Fruit fly (Drosophila melanogaster) whole organism, embryonic: ENCODE measurements around the gene CG11726.
A peak's percentile ranks its signal among the peaks of the same experiment; 100 is the strongest.

Source experiments
- Atf6 ChIP-seq: fragments of 200-800 bp; sonication (Bioruptor generic); IDR thresholded peaks from 2 replicates; pipeline ENCODE4 v1.3.6; 2022; ENCODE audit warnings: missing biosample characterization, missing genetic modification characterization
- B-H2 ChIP-seq: fragments of 200-800 bp; sonication (Bioruptor generic); optimal IDR thresholded peaks from 2 replicates; lab custom pipeline; 2018; ENCODE audit warnings: missing biosample characterization, mild to moderate bottlenecking, missing genetic modification characterization
- Bgb ChIP-seq: fragments of 200-800 bp; sonication (Bioruptor generic); IDR thresholded peaks from 2 replicates; pipeline ENCODE4 v1.3.6; 2022; ENCODE audit warnings: missing biosample characterization, missing genetic modification characterization; ENCODE audit not compliant: partially characterized antibody
- CG12071 ChIP-seq: fragments of 200-800 bp; sonication (Bioruptor generic); optimal IDR thresholded peaks from 3 replicates; lab custom pipeline; 2018; ENCODE audit warnings: missing biosample characterization, mild to moderate bottlenecking, missing genetic modification characterization
- CG13287 ChIP-seq: fragments of 200-800 bp; sonication (Bioruptor generic); IDR thresholded peaks from 2 replicates; pipeline ENCODE4 v1.3.6; 2022; ENCODE audit warnings: missing biosample characterization, missing genetic modification characterization; ENCODE audit not compliant: partially characterized antibody
- CG13624 ChIP-seq: fragments of 200-800 bp; sonication (Bioruptor generic); optimal IDR thresholded peaks from 2 replicates; lab custom pipeline; 2016; ENCODE audit warnings: missing biosample characterization, missing genetic modification characterization
- CG15269 ChIP-seq: fragments of 200-800 bp; sonication (Bioruptor generic); optimal IDR thresholded peaks from 2 replicates; lab custom pipeline; 2018; ENCODE audit warnings: missing biosample characterization, mild to moderate bottlenecking, missing genetic modification characterization, moderate library complexity
- CG17361 ChIP-seq: fragments of 200-800 bp; sonication (Bioruptor generic); IDR thresholded peaks from 3 replicates; pipeline ENCODE4 v1.3.6; 2022; ENCODE audit warnings: missing biosample characterization, missing genetic modification characterization
- CG17612 ChIP-seq: fragments of 200-800 bp; sonication (Bioruptor generic); IDR thresholded peaks from 2 replicates; pipeline ENCODE4 v1.3.6; 2022; ENCODE audit warnings: missing biosample characterization, missing genetic modification characterization
- CG2199 ChIP-seq: fragments of 200-800 bp; sonication (Bioruptor generic); IDR thresholded peaks from 3 replicates; pipeline ENCODE4 v1.3.6; 2022; ENCODE audit warnings: missing biosample characterization, missing genetic modification characterization
- CG2678 ChIP-seq: fragments of 200-800 bp; sonication (Bioruptor generic); optimal IDR thresholded peaks from 3 replicates; lab custom pipeline; 2019; ENCODE audit warnings: missing biosample characterization, mild to moderate bottlenecking, missing genetic modification characterization, moderate library complexity
- CG32532 ChIP-seq: fragments of 200-800 bp; sonication (Bioruptor generic); IDR thresholded peaks from 2 replicates; pipeline ENCODE4 v1.3.6; 2022; ENCODE audit warnings: missing biosample characterization, missing genetic modification characterization
- CG34376 ChIP-seq: fragments of 200-800 bp; sonication (Bioruptor generic); optimal IDR thresholded peaks from 2 replicates; lab custom pipeline; 2018; ENCODE audit warnings: missing biosample characterization, mild to moderate bottlenecking, missing genetic modification characterization
- CG4360 ChIP-seq: fragments of 200-800 bp; sonication (Bioruptor generic); IDR thresholded peaks from 2 replicates; pipeline ENCODE4 v1.3.6; 2022; ENCODE audit warnings: missing biosample characterization, missing genetic modification characterization
- CG4730 ChIP-seq: fragments of 200-800 bp; sonication (Bioruptor generic); IDR thresholded peaks from 2 replicates; pipeline ENCODE4 v1.3.6; 2022; ENCODE audit warnings: missing biosample characterization, missing genetic modification characterization
- CG6175 ChIP-seq: fragments of 200-800 bp; sonication (Bioruptor generic); IDR thresholded peaks from 3 replicates; pipeline ENCODE4 v1.3.6; 2022; ENCODE audit warnings: missing biosample characterization, missing genetic modification characterization
- CG6683 ChIP-seq: fragments of 200-800 bp; sonication (Bioruptor generic); optimal IDR thresholded peaks from 2 replicates; lab custom pipeline; 2017; ENCODE audit warnings: missing biosample characterization, mild to moderate bottlenecking, missing genetic modification characterization, missing genetic modification reagents
- CG7745 ChIP-seq: fragments of 200-800 bp; sonication (Bioruptor generic); optimal IDR thresholded peaks from 2 replicates; lab custom pipeline; 2018; ENCODE audit warnings: missing biosample characterization, mild to moderate bottlenecking, missing genetic modification characterization, moderate library complexity
- CG8290 ChIP-seq, 3 experiments: fragments of 200-800 bp; sonication (Bioruptor generic); optimal IDR thresholded peaks; 2 replicates each; lab custom pipeline; 2016 to 2019; ENCODE audit warnings: missing biosample characterization in 3 of 3, missing genetic modification characterization in 3 of 3, mild to moderate bottlenecking in 2 of 3, moderate library complexity in 1 of 3
- CG9932 ChIP-seq: fragments of 200-800 bp; sonication (Bioruptor generic); IDR thresholded peaks from 2 replicates; pipeline ENCODE4 v1.3.6; 2022; ENCODE audit warnings: missing biosample characterization, missing genetic modification characterization
- CoRest ChIP-seq: fragments of 200-800 bp; sonication (Bioruptor generic); optimal IDR thresholded peaks from 3 replicates; lab custom pipeline; 2018; ENCODE audit warnings: missing biosample characterization, mild to moderate bottlenecking, missing genetic modification characterization, moderate library complexity
- CrebB ChIP-seq: fragments of 200-800 bp; sonication (Bioruptor generic); optimal IDR thresholded peaks from 3 replicates; lab custom pipeline; 2018; ENCODE audit warnings: missing biosample characterization, mild to moderate bottlenecking, missing genetic modification characterization
- Drgx ChIP-seq: fragments of 200-800 bp; sonication (Bioruptor generic); IDR thresholded peaks from 2 replicates; pipeline ENCODE4 v1.3.6; 2022; ENCODE audit warnings: missing biosample characterization, missing genetic modification characterization
- HHEX ChIP-seq: fragments of 200-800 bp; sonication (Bioruptor generic); optimal IDR thresholded peaks from 3 replicates; lab custom pipeline; 2017; ENCODE audit warnings: missing biosample characterization, mild to moderate bottlenecking, missing genetic modification characterization, missing genetic modification reagents
- HLH3B ChIP-seq: fragments of 200-800 bp; sonication (Bioruptor generic); IDR thresholded peaks from 2 replicates; pipeline ENCODE4 v1.3.6; 2022; ENCODE audit warnings: missing biosample characterization, missing genetic modification characterization
- Hr51 ChIP-seq, 2 experiments: fragments of 200-800 bp; sonication (Bioruptor generic); optimal IDR thresholded peaks; 2 replicates in 1 of 2; 3 replicates in 1 of 2; lab custom pipeline; 2016 to 2018; ENCODE audit warnings: missing biosample characterization in 2 of 2, missing genetic modification characterization in 2 of 2, mild to moderate bottlenecking in 1 of 2, moderate library complexity in 1 of 2
- Mad ChIP-seq: fragments of 200-800 bp; sonication (Bioruptor generic); optimal IDR thresholded peaks from 2 replicates; lab custom pipeline; 2016; ENCODE audit warnings: missing biosample characterization, missing genetic modification characterization
- Med ChIP-seq: fragments of 200-800 bp; sonication (Bioruptor generic); peaks from one replicate; lab custom pipeline; 2016; ENCODE audit warnings: missing biosample characterization, missing genetic modification characterization, mild to moderate bottlenecking, inconsistent platforms, moderate library complexity
- NFAT ChIP-seq: fragments of 200-800 bp; sonication (Bioruptor generic); IDR thresholded peaks from 2 replicates; pipeline ENCODE4 v1.3.6; 2022; ENCODE audit warnings: missing biosample characterization, missing genetic modification characterization
- Rfx ChIP-seq: fragments of 200-800 bp; sonication (Bioruptor generic); IDR thresholded peaks from 2 replicates; pipeline ENCODE4 v1.3.6; 2022; ENCODE audit warnings: missing biosample characterization, missing genetic modification characterization
- az2 ChIP-seq: fragments of 200-800 bp; sonication (Bioruptor generic); optimal IDR thresholded peaks from 3 replicates; lab custom pipeline; 2016; ENCODE audit warnings: missing biosample characterization, missing genetic modification characterization
- bcd ChIP-seq: fragments of 200-800 bp; sonication (Bioruptor generic); optimal IDR thresholded peaks from 2 replicates; lab custom pipeline; 2017; ENCODE audit warnings: missing biosample characterization, mild to moderate bottlenecking, missing genetic modification characterization
- bsh ChIP-seq, 2 experiments: fragments of 200-800 bp; sonication (Bioruptor generic); optimal IDR thresholded peaks; 2 replicates each; lab custom pipeline; 2017 to 2018; ENCODE audit warnings: mild to moderate bottlenecking in 2 of 2, missing biosample characterization in 2 of 2, missing genetic modification characterization in 2 of 2, moderate library complexity in 1 of 2
- chinmo ChIP-seq: fragments of 200-800 bp; sonication (Bioruptor generic); IDR thresholded peaks from 4 replicates; pipeline ENCODE4 v1.3.6; 2022; ENCODE audit warnings: missing biosample characterization, missing genetic modification characterization; ENCODE audit not compliant: partially characterized antibody
- chm ChIP-seq: fragments of 200-800 bp; sonication (Bioruptor generic); IDR thresholded peaks from 2 replicates; pipeline ENCODE4 v1.3.6; 2022; ENCODE audit warnings: missing biosample characterization, missing genetic modification characterization
- exex ChIP-seq: fragments of 200-800 bp; sonication (Bioruptor generic); optimal IDR thresholded peaks from 4 replicates; lab custom pipeline; 2018; ENCODE audit warnings: missing biosample characterization, mild to moderate bottlenecking, missing genetic modification characterization, moderate library complexity
- grau ChIP-seq: fragments of 200-800 bp; optimal IDR thresholded peaks from 3 replicates; lab custom pipeline; 2019; ENCODE audit warnings: missing biosample characterization, mild to moderate bottlenecking, missing genetic modification characterization, moderate library complexity
- gsb-n ChIP-seq: fragments of 200-800 bp; sonication (Bioruptor generic); optimal IDR thresholded peaks from 3 replicates; lab custom pipeline; 2018; ENCODE audit warnings: missing biosample characterization, mild to moderate bottlenecking, missing genetic modification characterization
- hkb ChIP-seq, 2 experiments: fragments of 200-800 bp in 1 of 2; fragments of >200 bp in 1 of 2; sonication (Bioruptor generic) in 1 of 2; IDR thresholded peaks in 1 of 2; optimal IDR thresholded peaks in 1 of 2; 2 replicates each; pipeline versions ENCODE4 v1.3.6 to Lab custom; 2017 to 2022; ENCODE audit warnings: missing biosample characterization in 1 of 2, missing genetic modification characterization in 1 of 2
- kay ChIP-seq: fragments of 200-800 bp; sonication (Bioruptor generic); optimal IDR thresholded peaks from 2 replicates; lab custom pipeline; 2016; ENCODE audit warnings: missing biosample characterization, missing genetic modification characterization
- rib ChIP-seq: fragments of 200-800 bp; sonication (Bioruptor generic); IDR thresholded peaks from 2 replicates; pipeline ENCODE4 v1.3.6; 2022; ENCODE audit warnings: missing biosample characterization, missing genetic modification characterization
- schlank ChIP-seq: fragments of 200-800 bp; sonication (Bioruptor generic); optimal IDR thresholded peaks from 2 replicates; lab custom pipeline; 2018; ENCODE audit warnings: missing biosample characterization, mild to moderate bottlenecking, missing genetic modification characterization
- sens ChIP-seq: fragments of 200-800 bp; sonication (Bioruptor generic); peaks from one replicate; lab custom pipeline; 2016; ENCODE audit warnings: missing biosample characterization, missing genetic modification characterization
- slp2 ChIP-seq: fragments of 200-800 bp; sonication (Bioruptor generic); optimal IDR thresholded peaks from 2 replicates; lab custom pipeline; 2016; ENCODE audit warnings: missing biosample characterization, missing genetic modification characterization
- sqz ChIP-seq: fragments of 200-800 bp; sonication (Bioruptor generic); optimal IDR thresholded peaks from 3 replicates; lab custom pipeline; 2018; ENCODE audit warnings: missing biosample characterization, mild to moderate bottlenecking, missing genetic modification characterization
- vvl ChIP-seq: fragments of 200-800 bp; sonication (Bioruptor generic); IDR thresholded peaks from 2 replicates; pipeline ENCODE4 v1.3.6; 2022; ENCODE audit warnings: missing biosample characterization, missing genetic modification characterization

The CG11726 gene

DNA sequence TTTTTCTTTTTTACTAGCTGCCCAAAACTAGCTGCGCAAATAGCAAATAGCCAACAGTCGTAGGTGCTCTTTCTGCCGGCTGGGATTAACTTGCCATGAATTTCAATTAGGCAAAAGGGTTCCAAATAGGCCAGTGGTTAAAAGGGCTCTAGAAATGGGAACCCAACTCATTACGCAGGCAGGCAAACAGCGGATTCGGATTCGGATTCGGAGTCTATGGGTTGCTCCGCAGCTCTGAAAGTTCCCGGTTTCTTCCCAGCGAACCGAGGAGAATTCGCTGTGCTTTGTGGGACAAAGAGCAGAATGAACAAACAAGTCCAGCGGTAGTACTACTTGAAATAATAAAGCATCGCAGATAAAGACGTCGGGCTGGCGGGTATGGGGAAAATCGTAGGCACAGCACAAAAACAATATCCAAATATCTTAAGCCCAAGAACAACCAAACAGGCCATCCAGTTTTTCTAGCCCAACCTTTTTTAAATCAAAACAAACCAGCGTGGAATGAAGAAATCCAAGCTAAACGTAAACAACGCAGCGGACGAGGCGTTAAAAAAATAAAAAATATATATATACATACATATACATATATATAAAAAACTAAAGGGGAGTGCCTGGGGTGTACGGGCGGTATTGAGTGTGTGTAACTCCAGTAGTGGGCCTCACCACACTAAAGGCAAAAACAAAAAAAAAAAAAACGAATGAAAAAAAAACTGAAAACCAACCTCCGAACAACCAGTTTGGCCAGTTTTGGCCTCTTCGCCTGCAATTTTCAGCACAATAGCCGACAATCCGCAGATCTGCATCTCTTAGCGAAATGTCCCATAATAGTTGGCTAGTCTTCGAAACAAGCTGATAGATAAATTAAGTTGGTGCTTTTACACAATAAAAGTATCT lies 47.6 kb downstream of the CG11726 start (continued):
- TF ChIP-seq az2 (GFP tag; lab: Kevin White, UChicago) = no peak
- peak; percentile 44; the same call in 1 of the 2 replicates for TF ChIP-seq NFAT (GFP tag; lab: Robert Waterston, UW)
- 0 out of 3 replicates have a peak, but pooled peaks have one; percentile 9 for TF ChIP-seq CG17361
- peak; percentile 17; the same call in 1 of the 2 replicates for TF ChIP-seq vvl (GFP tag; lab: Robert Waterston, UW)
- no peak for TF ChIP-seq CG17612 (GFP tag; lab: Robert Waterston, UW)
- TF ChIP-seq bsh (GFP tag; optimal IDR thresholded peaks at IDR 0.05; lab: Kevin White, UChicago) = peak in 1 of 2 experiments; percentile 52
- TF ChIP-seq CG7745 = no peak
- TF ChIP-seq exex = peak; percentile 6
- peak; percentile 57 for TF ChIP-seq sens (GFP tag; lab: Kevin White, UChicago)
- no peak for TF ChIP-seq CoRest (tag; lab: Kevin White, UChicago)
- no peak for TF ChIP-seq CG13287 (GFP tag; lab: Robert Waterston, UW)
- TF ChIP-seq Atf6 (GFP tag; lab: Robert Waterston, UW) = no peak
- peak; percentile 74 for TF ChIP-seq Drgx (GFP tag; lab: Robert Waterston, UW)
- no peak for TF ChIP-seq CG34376
- TF ChIP-seq bcd = peak; percentile 2
- TF ChIP-seq grau (tag; lab: Kevin White, UChicago) = no peak
- peak; percentile 80 for TF ChIP-seq Med (GFP tag; lab: Kevin White, UChicago)
- TF ChIP-seq sqz = peak; percentile 70
- 0 out of 2 replicates have a peak, but pooled peaks have one; percentile 20 for TF ChIP-seq rib
- no peak for TF ChIP-seq Hr51 (GFP tag; optimal IDR thresholded peaks at IDR 0.05; lab: Kevin White, UChicago)
- no peak for TF ChIP-seq Bgb (GFP tag; lab: Robert Waterston, UW)
- peak; percentile 36; the same call in 1 of the 2 replicates for TF ChIP-seq CG9932 (GFP tag; lab: Robert Waterston, UW)
- TF ChIP-seq CrebB = no peak
- TF ChIP-seq CG32532 = peak; percentile 55; the same call in 1 of the 2 replicates
- TF ChIP-seq CG13624 (GFP tag; lab: Kevin White, UChicago) = peak; percentile 22
- 0 out of 2 replicates have a peak, but pooled peaks have one; percentile 6 for TF ChIP-seq CG4360 (GFP tag; lab: Robert Waterston, UW)
- peak; percentile 26 for TF ChIP-seq CG2678 (tag; lab: Kevin White, UChicago)
- TF ChIP-seq schlank (tag; lab: Kevin White, UChicago) = peak; percentile 38
- 0 out of 2 replicates have a peak, but pooled peaks have one; percentile 36 for TF ChIP-seq chm (GFP tag; lab: Robert Waterston, UW)
- TF ChIP-seq B-H2 (GFP tag; lab: Kevin White, UChicago) = peak; percentile 7
- no peak for TF ChIP-seq Mad (GFP tag; lab: Kevin White, UChicago)
- TF ChIP-seq CG4730 (GFP tag; lab: Robert Waterston, UW) = no peak
- TF ChIP-seq Rfx (GFP tag; lab: Robert Waterston, UW) = no peak
- TF ChIP-seq CG8290 (GFP tag; optimal IDR thresholded peaks at IDR 0.05; lab: Kevin White, UChicago) = no peak
- TF ChIP-seq CG8290 (tag; optimal IDR thresholded peaks at IDR 0.05; lab: Kevin White, UChicago) = peak in 1 of 2 experiments; percentile 63
- no peak for TF ChIP-seq gsb-n (tag; lab: Kevin White, UChicago)
- TF ChIP-seq HHEX (GFP tag; lab: Kevin White, UChicago) = peak; percentile 22
- 0 out of 2 replicates have a peak, but pooled peaks have one; percentile 5 for TF ChIP-seq HLH3B
- TF ChIP-seq chinmo (GFP tag; lab: Robert Waterston, UW) = 0 out of 4 replicates have a peak, but pooled peaks have one; percentile 31
- TF ChIP-seq slp2 (GFP tag; lab: Kevin White, UChicago) = no peak
- peak; percentile 35 for TF ChIP-seq CG12071 (GFP tag; lab: Kevin White, UChicago)
- no peak for TF ChIP-seq hkb (optimal IDR thresholded peaks at IDR 0.05; lab: Kevin White, UChicago)
- TF ChIP-seq hkb (GFP tag; IDR thresholded peaks at IDR 0.05; lab: Robert Waterston, UW) = 0 out of 2 replicates have a peak, but pooled peaks have one; percentile 9
- TF ChIP-seq kay (GFP tag; lab: Kevin White, UChicago) = no peak
- TF ChIP-seq CG6683 (GFP tag; lab: Kevin White, UChicago) = no peak
- 0 out of 3 replicates have a peak, but pooled peaks have one; percentile 33 for TF ChIP-seq CG6175 (GFP tag; lab: Robert Waterston, UW)
- 0 out of 3 replicates have a peak, but pooled peaks have one; percentile 20 for TF ChIP-seq CG2199 (GFP tag; lab: Robert Waterston, UW)
- peak; percentile 29 for TF ChIP-seq CG15269 (tag; lab: Kevin White, UChicago)
